Worm (Caenorhabditis elegans) whole organism, midembryonic: ENCODE data around the gene sgk-1.
"Not testable (repeated sequence)": the region's sequence is repeated elsewhere in the genome, so short reads cannot be mapped to it uniquely, and the experiment has no call there.

Source experiments
- T22C8.4 ChIP-seq: fragments of 200-800 bp; sonication (Bioruptor generic); IDR thresholded peaks from 2 replicates; pipeline ENCODE4 v1.3.6; 2022; ENCODE audit warnings: missing genetic modification characterization, missing compliant biosample characterization
- cog-1 ChIP-seq: sonication (generic microtip); optimal IDR thresholded peaks from 2 replicates; lab custom pipeline; 2016; ENCODE audit warnings: missing genetic modification characterization, missing compliant biosample characterization
- flt-1 ChIP-seq: fragments of 200-800 bp; sonication (Bioruptor generic); IDR thresholded peaks from 2 replicates; pipeline ENCODE4 v1.3.6; 2022; ENCODE audit warnings: missing genetic modification characterization, missing compliant biosample characterization
- klf-2 ChIP-seq: fragments of 200-800 bp; sonication (Bioruptor generic); conservative IDR thresholded peaks from 2 replicates; pipeline ENCODE4 v1.3.6; 2022; ENCODE audit warnings: missing genetic modification reagents, missing genetic modification characterization, missing compliant biosample characterization
- med-1 ChIP-seq: sonication (generic microtip); optimal IDR thresholded peaks from 2 replicates; lab custom pipeline; 2017; ENCODE audit warnings: missing genetic modification characterization, mild to moderate bottlenecking, missing compliant biosample characterization, antibody characterized with exemption, missing genetic modification reagents; ENCODE audit not compliant: insufficient read depth
- ref-1 ChIP-seq: fragments of 200-800 bp; sonication (Bioruptor generic); conservative IDR thresholded peaks from 2 replicates; pipeline ENCODE4 v1.3.6; 2022; ENCODE audit warnings: missing genetic modification reagents, missing genetic modification characterization, missing compliant biosample characterization
- tab-1 ChIP-seq: fragments of 200-800 bp; sonication (Bioruptor generic); IDR thresholded peaks from 2 replicates; pipeline ENCODE4 v1.3.6; 2022; ENCODE audit warnings: missing genetic modification characterization, missing compliant biosample characterization
- ztf-23 ChIP-seq: fragments of 200-800 bp; sonication (Bioruptor generic); IDR thresholded peaks from 2 replicates; pipeline ENCODE4 v1.3.6; 2022; ENCODE audit warnings: missing genetic modification reagents, missing genetic modification characterization, missing compliant biosample characterization
- ztf-29 ChIP-seq: fragments of 200-800 bp; sonication (Bioruptor generic); IDR thresholded peaks from 2 replicates; pipeline ENCODE4 v1.3.6; 2022; ENCODE audit warnings: missing genetic modification reagents, missing genetic modification characterization, missing compliant biosample characterization

Gene sgk-1

DNA sequence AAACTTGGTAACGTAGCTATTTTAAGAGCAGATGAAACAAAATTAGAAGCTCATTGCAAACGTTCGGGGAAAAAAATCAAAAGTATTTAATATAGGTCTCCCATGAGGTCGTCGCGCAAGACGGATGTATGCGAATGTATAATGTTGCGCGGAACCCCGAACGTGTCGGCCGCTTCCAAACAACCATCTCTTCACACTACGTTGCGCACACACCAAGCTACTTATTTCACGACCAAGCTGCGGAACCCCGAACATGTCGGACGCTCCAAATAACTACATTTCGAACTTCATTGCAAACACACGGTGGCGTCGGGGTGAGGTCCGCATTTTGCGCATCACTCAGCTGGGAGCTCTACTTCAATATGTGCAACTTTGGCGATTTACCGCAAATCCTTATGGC is 3.4 kb downstream of the sgk-1 start:
- TF ChIP-seq ztf-29 (GFP tag; lab: Robert Waterston, UW) = no peak
- no peak for TF ChIP-seq ref-1 (GFP tag; lab: Robert Waterston, UW)
- no peak for TF ChIP-seq med-1 (GFP tag; lab: Kevin White, UChicago)
- TF ChIP-seq ztf-23 (GFP tag; lab: Robert Waterston, UW) = no peak
- TF ChIP-seq tab-1 (GFP tag; lab: Robert Waterston, UW) = no peak
- no peak for TF ChIP-seq cog-1 (tag; lab: Kevin White, UChicago)
- no peak for TF ChIP-seq klf-2 (GFP tag; lab: Robert Waterston, UW)
- TF ChIP-seq T22C8.4 (GFP tag; lab: Robert Waterston, UW) = no peak
- TF ChIP-seq flt-1 (GFP tag; lab: Robert Waterston, UW) = no peak

DNA sequence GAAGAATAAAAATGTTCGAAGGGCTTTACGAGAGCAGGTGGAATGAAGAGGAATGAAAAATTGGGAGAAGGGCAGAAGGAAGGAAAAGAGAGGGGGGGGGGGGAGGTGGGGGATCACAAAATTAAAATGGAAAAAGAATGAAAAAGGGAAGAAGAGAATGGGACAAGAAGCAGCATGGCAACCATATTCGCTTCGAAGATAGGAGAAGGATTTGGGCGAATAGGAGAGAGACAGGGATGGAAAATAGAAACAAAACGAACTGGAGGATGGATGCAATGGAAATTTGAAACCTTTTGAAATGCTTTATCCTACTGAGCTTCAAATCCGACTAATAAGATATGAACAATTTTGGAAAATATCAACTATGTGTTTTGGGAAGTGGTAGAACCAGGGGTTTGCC is 11.2 kb downstream of the sgk-1 start, which contains the start of gene W10G6.6:
Gene W10G6.6, minus strand, starts transcription at position 101 of the 400 bp plus-strand sequence.
- TF ChIP-seq tab-1 (GFP tag; lab: Robert Waterston, UW) = no peak
- no peak for TF ChIP-seq cog-1 (tag; lab: Kevin White, UChicago)

DNA sequence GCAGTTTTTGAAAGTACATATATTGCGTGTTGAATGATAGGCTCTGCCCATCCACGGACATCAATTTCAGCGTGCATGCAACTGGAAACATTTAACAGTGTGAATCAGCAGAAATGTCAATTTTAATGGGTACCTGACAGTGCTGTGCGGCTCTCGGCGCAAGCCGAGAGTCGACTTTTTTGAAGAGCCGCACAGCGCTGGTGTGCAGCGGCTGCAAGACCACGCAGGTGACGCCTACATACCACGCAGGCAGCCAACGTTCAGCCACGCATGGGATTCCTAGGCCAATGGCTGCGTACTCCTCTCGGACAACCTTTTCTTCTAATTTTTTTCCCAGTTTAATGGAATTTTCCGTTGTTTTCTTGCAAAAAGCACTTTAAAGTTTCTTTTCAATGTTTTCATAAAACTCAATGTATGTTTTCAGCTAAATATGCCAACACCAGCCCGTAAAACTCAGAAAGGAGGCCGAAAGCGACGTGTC is 17.1 kb downstream of the sgk-1 start, which contains the start of gene W10G6.1:
Gene W10G6.1, plus strand, starts transcription at position 431 of the 481 bp plus-strand sequence.
- TF ChIP-seq klf-2 (GFP tag; lab: Robert Waterston, UW) (no peak), ref-1 (GFP tag; lab: Robert Waterston, UW) (no peak), med-1 (GFP tag; lab: Kevin White, UChicago) (no peak), cog-1 (tag; lab: Kevin White, UChicago) (no peak), flt-1 (GFP tag; lab: Robert Waterston, UW) (no peak), tab-1 (GFP tag; lab: Robert Waterston, UW) (no peak), T22C8.4 (GFP tag; lab: Robert Waterston, UW) (no peak), ztf-29 (GFP tag; lab: Robert Waterston, UW) (no peak), ztf-23 (GFP tag; lab: Robert Waterston, UW) (no peak)

DNA sequence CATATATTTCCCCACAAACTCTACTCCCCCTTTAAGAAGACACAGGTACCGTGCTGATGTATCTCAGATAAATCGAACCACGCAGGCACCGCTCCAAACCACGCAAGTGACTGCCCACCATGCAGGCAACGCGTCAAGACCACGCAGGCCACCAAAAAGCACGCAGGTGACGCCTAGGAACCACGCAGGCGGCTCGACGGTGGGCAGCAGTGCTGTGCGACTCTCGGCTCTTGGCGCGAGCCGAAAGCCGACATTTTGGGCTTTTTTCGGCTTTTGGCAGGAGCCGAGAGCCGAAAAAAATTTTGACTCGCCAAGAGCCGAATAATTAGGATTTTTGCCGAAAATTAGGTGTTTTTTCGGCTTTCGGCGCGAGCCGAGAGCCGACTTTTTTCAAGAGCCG is 18.8 kb downstream of the sgk-1 start:
- TF ChIP-seq flt-1 (GFP tag; lab: Robert Waterston, UW) = no peak
- TF ChIP-seq klf-2 (GFP tag; lab: Robert Waterston, UW) = no peak
- 0 out of 2 replicates have a peak, but pooled peaks have one; percentile 25 for TF ChIP-seq tab-1 (GFP tag; lab: Robert Waterston, UW)
- no peak for TF ChIP-seq ztf-29 (GFP tag; lab: Robert Waterston, UW)
- no peak for TF ChIP-seq med-1 (GFP tag; lab: Kevin White, UChicago)

DNA sequence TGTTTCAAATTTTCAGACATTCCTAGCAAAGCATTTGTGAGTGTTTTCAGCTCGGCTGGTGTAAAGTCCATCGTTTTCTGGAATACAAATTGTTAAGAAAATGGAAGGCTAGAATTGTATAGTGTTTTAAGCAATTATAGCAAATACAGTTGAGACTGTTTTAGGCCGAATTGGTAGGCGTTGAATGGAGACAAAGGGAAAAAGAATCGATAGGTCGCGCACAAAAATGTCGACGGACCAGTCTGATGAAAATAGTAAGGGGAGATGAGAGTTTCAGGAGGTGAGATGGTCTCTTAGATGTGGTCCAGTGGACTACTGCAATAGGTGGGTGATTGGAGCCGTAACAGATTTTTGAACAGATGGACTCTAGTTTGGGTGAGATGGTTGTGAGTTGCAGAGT is 21.3 kb downstream of the sgk-1 start:
- TF ChIP-seq klf-2 (GFP tag; lab: Robert Waterston, UW) (no peak), ztf-23 (GFP tag; lab: Robert Waterston, UW) (no peak), ref-1 (GFP tag; lab: Robert Waterston, UW) (no peak), cog-1 (tag; lab: Kevin White, UChicago) (no peak), ztf-29 (GFP tag; lab: Robert Waterston, UW) (no peak), tab-1 (GFP tag; lab: Robert Waterston, UW) (no peak)

DNA sequence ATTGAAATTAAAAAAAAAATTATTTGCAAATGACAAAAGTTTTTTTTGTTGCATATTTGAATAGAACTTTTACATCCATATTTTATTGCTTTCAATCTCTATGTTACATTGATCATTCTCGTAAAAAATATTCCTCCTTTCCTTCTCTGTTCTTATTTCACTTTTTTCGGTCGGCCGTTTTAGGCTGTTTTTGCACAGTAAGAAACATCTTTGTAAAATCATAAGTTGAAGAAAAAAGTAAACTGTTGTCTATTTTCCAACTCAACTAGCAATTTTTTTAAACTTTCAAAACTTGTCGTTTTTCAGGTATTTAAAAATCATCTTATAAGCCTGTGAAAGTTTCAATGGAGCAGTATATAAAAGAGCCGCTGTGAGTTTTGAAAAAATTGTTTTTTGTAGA is 33.3 kb downstream of the sgk-1 start, which contains the start of gene F23A7.5:
Gene F23A7.5, plus strand, starts transcription at position 301 of the 400 bp plus-strand sequence.
- no peak for TF ChIP-seq med-1 (GFP tag; lab: Kevin White, UChicago)
- TF ChIP-seq ref-1 (GFP tag; lab: Robert Waterston, UW) = no peak
- TF ChIP-seq ztf-23 (GFP tag; lab: Robert Waterston, UW) = no peak
- no peak for TF ChIP-seq tab-1 (GFP tag; lab: Robert Waterston, UW)
- no peak for TF ChIP-seq klf-2 (GFP tag; lab: Robert Waterston, UW)
- TF ChIP-seq cog-1 (tag; lab: Kevin White, UChicago) = no peak
- no peak for TF ChIP-seq ztf-29 (GFP tag; lab: Robert Waterston, UW)
- TF ChIP-seq flt-1 (GFP tag; lab: Robert Waterston, UW) = no peak
- TF ChIP-seq T22C8.4 (GFP tag; lab: Robert Waterston, UW) = no peak

DNA sequence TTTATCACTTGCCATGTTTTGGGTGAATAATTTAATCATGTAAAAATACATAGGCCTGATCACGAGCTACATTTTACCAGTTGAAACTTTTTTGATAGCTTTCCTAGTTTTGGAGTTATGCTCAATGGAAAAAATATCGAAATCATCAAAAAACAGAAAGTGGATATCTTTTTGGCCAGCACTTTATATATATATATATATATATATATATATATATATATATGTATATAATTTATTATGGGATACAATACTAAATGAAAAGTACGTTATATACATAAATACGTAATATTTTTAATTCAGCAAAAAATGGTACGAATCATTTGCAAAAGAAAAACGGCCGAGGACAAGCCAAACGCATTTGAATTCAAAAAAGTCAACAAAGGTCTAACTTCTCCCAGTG is 42.2 kb downstream of the sgk-1 start, which contains the start of gene F23A7.3:
Gene F23A7.3, plus strand, starts transcription at position 301 of the 400 bp plus-strand sequence.
- not testable (repeated sequence) for TF ChIP-seq flt-1, ztf-23, tab-1 (GFP tag; lab: Robert Waterston, UW)

DNA sequence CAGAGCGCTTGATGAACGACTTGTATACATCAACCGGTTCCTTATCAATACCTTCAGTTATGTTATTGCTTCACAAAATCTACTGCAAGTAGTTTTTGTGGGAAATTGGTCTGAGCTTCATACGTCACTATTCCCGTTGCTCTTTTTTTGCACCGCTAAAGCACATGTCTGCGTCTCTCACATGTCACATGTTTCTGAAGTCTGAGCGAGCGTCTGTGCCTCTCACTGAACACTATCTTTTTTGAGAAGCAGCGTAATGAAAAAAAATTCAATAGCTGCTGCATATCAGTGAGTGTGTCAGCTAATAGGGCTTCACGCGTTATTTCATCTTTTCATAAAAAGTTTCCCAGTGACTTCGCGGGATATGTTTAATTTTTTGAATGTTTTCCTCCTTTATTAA is 43.6 kb downstream of the sgk-1 start:
- no peak for TF ChIP-seq klf-2 (GFP tag; lab: Robert Waterston, UW)
- no peak for TF ChIP-seq ztf-29 (GFP tag; lab: Robert Waterston, UW)
- no peak for TF ChIP-seq flt-1 (GFP tag; lab: Robert Waterston, UW)
- no peak for TF ChIP-seq ref-1 (GFP tag; lab: Robert Waterston, UW)
- TF ChIP-seq T22C8.4 (GFP tag; lab: Robert Waterston, UW) = no peak
- TF ChIP-seq med-1 (GFP tag; lab: Kevin White, UChicago) = no peak
- no peak for TF ChIP-seq ztf-23 (GFP tag; lab: Robert Waterston, UW)
- TF ChIP-seq tab-1 (GFP tag; lab: Robert Waterston, UW) = no peak
- TF ChIP-seq cog-1 (tag; lab: Kevin White, UChicago) = no peak

DNA sequence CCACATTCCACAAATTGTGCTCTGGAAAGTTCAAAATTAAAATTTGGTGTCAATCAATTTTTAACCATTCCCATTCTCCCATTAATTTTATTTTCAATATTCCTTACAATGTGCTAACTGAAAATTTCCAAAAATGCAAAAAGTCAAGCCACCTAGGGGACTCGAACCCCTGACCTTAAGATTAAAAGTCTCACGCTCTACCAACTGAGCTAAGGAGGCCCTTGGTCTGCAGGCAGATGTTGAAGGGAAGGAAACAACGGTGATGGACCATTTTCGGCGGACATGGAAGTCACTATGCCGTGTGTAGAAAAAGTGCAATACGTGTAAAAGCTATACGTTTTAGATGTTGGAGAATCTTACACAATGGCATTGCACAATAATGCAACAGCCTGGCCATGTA is 44.2 kb downstream of the sgk-1 start:
- TF ChIP-seq med-1 (GFP tag; lab: Kevin White, UChicago) (no peak), flt-1 (GFP tag; lab: Robert Waterston, UW) (peak; percentile 64; the same call in 1 of the 2 replicates)

DNA sequence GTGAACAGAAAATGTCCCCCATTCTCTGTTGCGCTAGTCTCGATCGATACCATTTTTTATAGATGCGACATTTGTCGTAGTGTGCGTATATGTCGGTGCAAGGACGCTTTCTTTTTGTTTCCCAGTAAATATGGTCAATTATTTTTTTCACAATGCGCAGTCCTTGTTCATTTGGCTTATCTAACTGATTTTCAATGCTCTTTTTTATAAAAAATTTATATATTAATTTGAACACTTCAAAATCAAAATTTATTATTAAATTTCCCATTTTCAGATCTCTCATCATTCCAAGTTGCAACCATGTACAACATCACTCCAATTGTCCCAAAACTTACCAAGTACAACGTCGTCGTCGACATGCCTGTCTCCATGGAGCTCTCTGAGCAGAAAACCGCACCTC is 44.8 kb downstream of the sgk-1 start, which contains the start of gene F23A7.1:
Gene F23A7.1, plus strand, starts transcription at position 301 of the 400 bp plus-strand sequence.
- TF ChIP-seq tab-1 (GFP tag; lab: Robert Waterston, UW) = no peak
- TF ChIP-seq med-1 (GFP tag; lab: Kevin White, UChicago) = no peak
- no peak for TF ChIP-seq klf-2 (GFP tag; lab: Robert Waterston, UW)
- TF ChIP-seq T22C8.4 (GFP tag; lab: Robert Waterston, UW) = no peak
- no peak for TF ChIP-seq ztf-29 (GFP tag; lab: Robert Waterston, UW)
